Fruit fly (Drosophila melanogaster) whole organism, pupa: Measurements from ENCODE around the gene sog.

ENCODE experiments used
- CG10348 ChIP-seq: fragments of 200-800 bp; sonication (Bioruptor generic); IDR thresholded peaks from 2 replicates; pipeline ENCODE4 v1.3.6; 2022; ENCODE audit warnings: missing biosample characterization, missing genetic modification characterization
- CG12605 ChIP-seq: fragments of 200-800 bp; sonication (Bioruptor generic); IDR thresholded peaks from 2 replicates; pipeline ENCODE4 v1.3.6; 2022; ENCODE audit warnings: missing biosample characterization, missing genetic modification characterization
- CG13204 ChIP-seq: fragments of 200-800 bp; sonication (Bioruptor generic); optimal IDR thresholded peaks from 2 replicates; lab custom pipeline; 2018; ENCODE audit warnings: missing biosample characterization, mild to moderate bottlenecking, missing genetic modification characterization, moderate library complexity
- CG14655 ChIP-seq: fragments of 200-800 bp; sonication (Bioruptor generic); optimal IDR thresholded peaks from 3 replicates; lab custom pipeline; 2017; ENCODE audit warnings: mild to moderate bottlenecking, missing biosample characterization, missing genetic modification reagents, missing genetic modification characterization
- CG15710 ChIP-seq: fragments of 200-800 bp; sonication (Bioruptor generic); optimal IDR thresholded peaks from 2 replicates; lab custom pipeline; 2018; ENCODE audit warnings: missing biosample characterization, mild to moderate bottlenecking, missing genetic modification characterization, moderate library complexity
- CG17806 ChIP-seq: fragments of 200-800 bp; sonication (Bioruptor generic); optimal IDR thresholded peaks from 2 replicates; lab custom pipeline; 2018; ENCODE audit warnings: missing biosample characterization, mild to moderate bottlenecking, missing genetic modification characterization, moderate library complexity
- CG32121 ChIP-seq: fragments of 200-800 bp; sonication (Bioruptor generic); IDR thresholded peaks from 2 replicates; pipeline ENCODE4 v1.3.6; 2022; ENCODE audit warnings: missing biosample characterization, missing genetic modification characterization
- CG34367 ChIP-seq: fragments of 200-800 bp; sonication (Bioruptor generic); optimal IDR thresholded peaks from 2 replicates; lab custom pipeline; 2018; ENCODE audit warnings: missing biosample characterization, mild to moderate bottlenecking, missing genetic modification characterization
- CG4496 ChIP-seq: fragments of 200-800 bp; sonication (Bioruptor generic); IDR thresholded peaks from 3 replicates; pipeline ENCODE4 v1.3.6; 2022; ENCODE audit warnings: missing biosample characterization, missing genetic modification characterization
- CG8159 ChIP-seq: fragments of 200-800 bp; sonication (Bioruptor generic); optimal IDR thresholded peaks from 3 replicates; lab custom pipeline; 2018; ENCODE audit warnings: missing biosample characterization, mild to moderate bottlenecking, missing genetic modification characterization, moderate library complexity
- CG8301 ChIP-seq: fragments of 200-800 bp; sonication (Bioruptor generic); optimal IDR thresholded peaks from 2 replicates; lab custom pipeline; 2018; ENCODE audit warnings: missing biosample characterization, mild to moderate bottlenecking, missing genetic modification characterization
- CG9948 ChIP-seq: fragments of 200-800 bp; sonication (Bioruptor generic); optimal IDR thresholded peaks from 2 replicates; lab custom pipeline; 2018; ENCODE audit warnings: missing biosample characterization, mild to moderate bottlenecking, missing genetic modification characterization, moderate library complexity
- D1 ChIP-seq: fragments of 200-800 bp; sonication (Bioruptor generic); optimal IDR thresholded peaks from 2 replicates; lab custom pipeline; 2018; ENCODE audit warnings: missing biosample characterization, mild to moderate bottlenecking, missing genetic modification characterization, moderate library complexity
- EcR ChIP-seq: fragments of 200-800 bp; sonication (Bioruptor generic); optimal IDR thresholded peaks from 3 replicates; lab custom pipeline; 2019; ENCODE audit warnings: missing biosample characterization, missing genetic modification characterization, mild to moderate bottlenecking, moderate library complexity, missing genetic modification reagents
- Ets98B ChIP-seq: fragments of 200-800 bp; sonication (Bioruptor generic); IDR thresholded peaks from 2 replicates; pipeline ENCODE4 v1.3.6; 2022; ENCODE audit warnings: missing biosample characterization, missing genetic modification characterization
- Pif1A ChIP-seq: fragments of 200-800 bp; sonication (Bioruptor generic); optimal IDR thresholded peaks from 3 replicates; lab custom pipeline; 2016; ENCODE audit warnings: missing biosample characterization, missing genetic modification characterization
- Pif1B ChIP-seq: fragments of 200-800 bp; sonication (Bioruptor generic); optimal IDR thresholded peaks from 3 replicates; lab custom pipeline; 2016; ENCODE audit warnings: missing biosample characterization, missing genetic modification characterization
- Snoo ChIP-seq: fragments of 200-800 bp; sonication (Bioruptor generic); optimal IDR thresholded peaks from 3 replicates; lab custom pipeline; 2017; ENCODE audit warnings: missing biosample characterization, mild to moderate bottlenecking, missing genetic modification characterization, inconsistent platforms
- fd96Ca ChIP-seq: fragments of 200-800 bp; sonication (Bioruptor generic); IDR thresholded peaks from 3 replicates; pipeline ENCODE4 v1.3.6; 2022; ENCODE audit warnings: missing biosample characterization, missing genetic modification characterization
- gl ChIP-seq: fragments of 200-800 bp; sonication (Bioruptor generic); optimal IDR thresholded peaks from 2 replicates; lab custom pipeline; 2018; ENCODE audit warnings: missing biosample characterization, mild to moderate bottlenecking, missing genetic modification characterization
- rn ChIP-seq: fragments of 200-800 bp; sonication (Bioruptor generic); IDR thresholded peaks from 2 replicates; pipeline ENCODE4 v1.3.6; 2022; ENCODE audit warnings: missing biosample characterization, missing genetic modification characterization

Gene sog

dm6 chrX:15582853-15583252, 50.4 kb downstream of the sog start, which contains the start of the genes CG9215 and CG8097:
CG9215 (minus strand) TSS chrX:15582874.
CG8097 (plus strand) TSS chrX:15583159.
- TF ChIP-seq CG15710 = peak; percentile 27
- no peak for TF ChIP-seq CG12605 (GFP tag; lab: Robert Waterston, UW)
- no peak for TF ChIP-seq CG17806 (tag; lab: Kevin White, UChicago)
- peak; percentile 7 for TF ChIP-seq CG9948
- TF ChIP-seq Ets98B (GFP tag; lab: Robert Waterston, UW) = no peak
- TF ChIP-seq EcR (GFP tag; lab: Kevin White, UChicago) = no peak

- TF ChIP-seq CG15710 (peak; percentile 91), Pif1A (GFP tag; lab: Kevin White, UChicago) (peak; percentile 96), CG10348 (GFP tag; lab: Robert Waterston, UW) (peak; percentile 34; the same call in 1 of the 2 replicates), CG34367 (tag; lab: Kevin White, UChicago) (peak; percentile 90), CG32121 (GFP tag; lab: Robert Waterston, UW) (peak; percentile 91), CG12605 (GFP tag; lab: Robert Waterston, UW) (peak; percentile 87), CG17806 (tag; lab: Kevin White, UChicago) (peak; percentile 87), CG14655 (GFP tag; lab: Kevin White, UChicago) (no peak), Ets98B (GFP tag; lab: Robert Waterston, UW) (peak; percentile 93), CG9948 (peak; percentile 89), EcR (GFP tag; lab: Kevin White, UChicago) (peak; percentile 84), CG8159 (tag; lab: Kevin White, UChicago) (peak; percentile 84), Snoo (tag; lab: Kevin White, UChicago) (peak; percentile 96), CG13204 (GFP tag; lab: Kevin White, UChicago) (no peak), CG4496 (GFP tag; lab: Robert Waterston, UW) (peak; percentile 97), Pif1B (peak; percentile 95), fd96Ca (GFP tag; lab: Robert Waterston, UW) (peak; percentile 96), D1 (tag; lab: Kevin White, UChicago) (peak; percentile 61), gl (tag; lab: Kevin White, UChicago) (peak; percentile 87), CG8301 (peak; percentile 92), rn (GFP tag; lab: Robert Waterston, UW) (peak; percentile 79; the same call in 1 of the 2 replicates)
- TF ChIP-seq, all 21 proteins: peak for 19
These were observed 53.7 kb downstream of the sog start for dm6 chrX:15579579-15579978.

dm6 chrX:15578043-15578442, 55.2 kb downstream of the sog start, which contains the start of the genes cerv and CG7872:
cerv (minus strand) TSS chrX:15578171.
CG7872 (plus strand) TSS chrX:15578205.
- TF ChIP-seq CG8301 = no peak
- peak; percentile 63; the same call in 2 of the 3 replicates for TF ChIP-seq CG4496 (GFP tag; lab: Robert Waterston, UW)

- no peak for TF ChIP-seq CG10348 (GFP tag; lab: Robert Waterston, UW)
- TF ChIP-seq D1 (tag; lab: Kevin White, UChicago) = no peak
- no peak for TF ChIP-seq Ets98B (GFP tag; lab: Robert Waterston, UW)
- TF ChIP-seq EcR (GFP tag; lab: Kevin White, UChicago) = no peak
- no peak for TF ChIP-seq CG12605 (GFP tag; lab: Robert Waterston, UW)
- no peak for TF ChIP-seq CG8159 (tag; lab: Kevin White, UChicago)
- no peak for TF ChIP-seq CG17806 (tag; lab: Kevin White, UChicago)
- TF ChIP-seq gl (tag; lab: Kevin White, UChicago) = no peak
- no peak for TF ChIP-seq Pif1B
- no peak for TF ChIP-seq CG34367 (tag; lab: Kevin White, UChicago)
- no peak for TF ChIP-seq CG8301
- TF ChIP-seq CG15710 = no peak
- TF ChIP-seq rn (GFP tag; lab: Robert Waterston, UW) = no peak
These were observed 57.7 kb downstream of the sog start, which contains the start of gene CG42299 for dm6 chrX:15575557-15575956. CG42299 (minus strand) TSS chrX:15575683.

dm6 chrX:15574384-15574783, 58.9 kb downstream of the sog start, which contains the start of gene CG9213:
CG9213 (minus strand) TSS chrX:15574535.
- no peak for TF ChIP-seq gl (tag; lab: Kevin White, UChicago)
- TF ChIP-seq CG4496 (GFP tag; lab: Robert Waterston, UW) = 0 out of 3 replicates have a peak, but pooled peaks have one; percentile 28
- TF ChIP-seq, all 21 proteins: peak for 1

dm6 chrX:15571939-15572338, 61.3 kb downstream of the sog start, which contains the start of gene CG15643:
CG15643 (minus strand) TSS chrX:15572149.
- TF ChIP-seq CG34367 (tag; lab: Kevin White, UChicago) (no peak), CG32121 (GFP tag; lab: Robert Waterston, UW) (no peak), CG15710 (no peak), CG12605 (GFP tag; lab: Robert Waterston, UW) (no peak), rn (GFP tag; lab: Robert Waterston, UW) (no peak), Pif1B (no peak), Pif1A (GFP tag; lab: Kevin White, UChicago) (no peak), CG13204 (GFP tag; lab: Kevin White, UChicago) (no peak), fd96Ca (GFP tag; lab: Robert Waterston, UW) (no peak), CG14655 (GFP tag; lab: Kevin White, UChicago) (no peak), Snoo (tag; lab: Kevin White, UChicago) (no peak), CG10348 (GFP tag; lab: Robert Waterston, UW) (no peak), EcR (GFP tag; lab: Kevin White, UChicago) (no peak), gl (tag; lab: Kevin White, UChicago) (no peak), CG8159 (tag; lab: Kevin White, UChicago) (no peak), CG17806 (tag; lab: Kevin White, UChicago) (no peak)
